Worm (Caenorhabditis elegans): ENCODE measurements around the gene sdf-9.

- TF ChIP-seq alr-1 (tag; optimal IDR thresholded peaks at IDR 0.05) (no peak), unc-39 (tag; optimal IDR thresholded peaks at IDR 0.05) (no peak)
Measured at ce11 chrV:20847743-20848229, 49.8 kb downstream of the sdf-9 start.
